Worm (Caenorhabditis elegans): ENCODE measurements around the gene F45E1.1.

The F45E1.1 gene

ce11 chrX:8036219-8036883, 32.9 kb downstream of the F45E1.1 start (continued):
- TF ChIP-seq daf-16 (GFP tag; optimal IDR thresholded peaks at IDR 0.05) (peak; percentile 96 to 98), daf-16 (tag; optimal IDR thresholded peaks at IDR 0.05) (peak; percentile 60), nhr-102 (tag; optimal IDR thresholded peaks at IDR 0.05) (peak; percentile 99), madf-9 (GFP tag; conservative IDR thresholded peaks at IDR 0.05) (peak; percentile 98), dmd-8 (GFP tag; IDR thresholded peaks at IDR 0.05) (peak; percentile 90), unc-130 (GFP tag; optimal IDR thresholded peaks at IDR 0.05) (no peak), F44E2.7 (GFP tag; IDR thresholded peaks at IDR 0.05) (peak; percentile 84; the same call in 1 of the 2 replicates), nhr-42 (GFP tag; IDR thresholded peaks at IDR 0.05) (peak; percentile 98), aha-1 (tag) (peak; percentile 100), ceh-20 (GFP tag; IDR thresholded peaks at IDR 0.05) (peak; percentile 95), daf-12 (tag; optimal IDR thresholded peaks at IDR 0.05) (peak; percentile 17), ceh-44 (GFP tag; IDR thresholded peaks at IDR 0.05) (peak; percentile 61), lir-3 (tag; optimal IDR thresholded peaks at IDR 0.05) (peak; percentile 93), dve-1 (tag; optimal IDR thresholded peaks at IDR 0.05; ENCODE audit: insufficient read depth) (peak; percentile 100), hif-1 (tag; optimal IDR thresholded peaks at IDR 0.05) (peak; percentile 73 to 92), ces-1 (GFP tag; optimal IDR thresholded peaks at IDR 0.05) (peak; percentile 95), unc-39 (tag; optimal IDR thresholded peaks at IDR 0.05) (peak; percentile 73), nhr-237 (tag; optimal IDR thresholded peaks at IDR 0.05) (peak; percentile 86), cey-2 (tag; optimal IDR thresholded peaks at IDR 0.05; ENCODE audit: borderline replicate concordance, insufficient read depth) (no peak), arid-1 (GFP tag; conservative IDR thresholded peaks at IDR 0.05) (peak; percentile 87), Y5F2A.4 (GFP tag; optimal IDR thresholded peaks at IDR 0.05) (peak; percentile 91)

- no peak; the same call in 1 of the 2 replicates for TF ChIP-seq dmd-8 (GFP tag; IDR thresholded peaks at IDR 0.05)
- TF ChIP-seq T26A8.4 (GFP tag; IDR thresholded peaks at IDR 0.05): no peak
- TF ChIP-seq pha-4 (GFP tag; IDR thresholded peaks at IDR 0.05): peak; percentile 46; the same call in 1 of the 2 replicates
- TF ChIP-seq pha-4 (tag; optimal IDR thresholded peaks at IDR 0.05): no peak
- no peak for TF ChIP-seq zfp-2 (tag; optimal IDR thresholded peaks at IDR 0.05)
- no peak for TF ChIP-seq nhr-111 (GFP tag; optimal IDR thresholded peaks at IDR 0.05)
- TF ChIP-seq arid-1 (GFP tag; conservative IDR thresholded peaks at IDR 0.05): 0 out of 2 replicates have a peak, but pooled peaks have one; percentile 55
- peak; percentile 85 for TF ChIP-seq snpc-1.2 (GFP tag; IDR thresholded peaks at IDR 0.05)
- TF ChIP-seq nhr-28 (tag; optimal IDR thresholded peaks at IDR 0.05): no peak
- TF ChIP-seq nhr-6 (tag; optimal IDR thresholded peaks at IDR 0.05): no peak
- no peak for TF ChIP-seq mes-2 (tag; optimal IDR thresholded peaks at IDR 0.05; ENCODE audit: poor library complexity, severe bottlenecking)
Observed at ce11 chrX:8037365-8037764, 33.9 kb downstream of the F45E1.1 start.

- peak; percentile 77 for TF ChIP-seq tra-1 (GFP tag; IDR thresholded peaks at IDR 0.05)
- TF ChIP-seq vab-7 (GFP tag; IDR thresholded peaks at IDR 0.05): no peak
Observed at ce11 chrX:8040967-8041366, 37.5 kb downstream of the F45E1.1 start, which contains the start of gene xol-1. Gene xol-1, plus strand, starts transcription at chrX:8041313.

ce11 chrX:8045152-8045551, 41.7 kb downstream of the F45E1.1 start, which contains the start of gene C18A11.4:
Gene C18A11.4, plus strand, starts transcription at chrX:8045518.
- no peak for TF ChIP-seq Y5F2A.4 (GFP tag; optimal IDR thresholded peaks at IDR 0.05)
- TF ChIP-seq egl-27 (tag; optimal IDR thresholded peaks at IDR 0.05): no peak
- no peak for TF ChIP-seq unc-39 (tag; optimal IDR thresholded peaks at IDR 0.05)
- TF ChIP-seq daf-19 (GFP tag; conservative IDR thresholded peaks at IDR 0.05): no peak
- no peak for TF ChIP-seq nhr-111 (GFP tag; optimal IDR thresholded peaks at IDR 0.05)
- no peak for TF ChIP-seq nhr-48 (tag; optimal IDR thresholded peaks at IDR 0.05)
- TF ChIP-seq mxl-3 (GFP tag; optimal IDR thresholded peaks at IDR 0.05): no peak
- no peak for TF ChIP-seq ceh-20 (GFP tag; IDR thresholded peaks at IDR 0.05)
- no peak for TF ChIP-seq nhr-41 (GFP tag; IDR thresholded peaks at IDR 0.05)
- TF ChIP-seq T26A8.4 (GFP tag; IDR thresholded peaks at IDR 0.05): no peak
